Fruit fly (Drosophila melanogaster) whole organism, embryonic: ENCODE measurements around the gene Scm.

ENCODE experiments used
- Aef1 ChIP-seq: fragments of 200-800 bp; sonication (Bioruptor generic); IDR thresholded peaks from 3 replicates; pipeline ENCODE4 v1.3.6; 2022; ENCODE audit warnings: missing biosample characterization, missing genetic modification characterization
- Bdp1 ChIP-seq: fragments of 200-800 bp; sonication (Bioruptor generic); optimal IDR thresholded peaks from 3 replicates; lab custom pipeline; 2016; ENCODE audit warnings: missing biosample characterization, missing genetic modification characterization
- Blimp-1 ChIP-seq: fragments of 200-800 bp; sonication (Bioruptor generic); optimal IDR thresholded peaks from 3 replicates; lab custom pipeline; 2018; ENCODE audit warnings: missing biosample characterization, missing genetic modification characterization, mild to moderate bottlenecking, moderate library complexity, missing genetic modification reagents
- C15 ChIP-seq: fragments of 200-800 bp; sonication (Bioruptor generic); IDR thresholded peaks from 3 replicates; pipeline ENCODE4 v1.3.6; 2022; ENCODE audit warnings: missing biosample characterization, missing genetic modification characterization
- CG10274 ChIP-seq: fragments of 200-800 bp; sonication (Bioruptor generic); optimal IDR thresholded peaks from 3 replicates; lab custom pipeline; 2017; ENCODE audit warnings: missing biosample characterization, mild to moderate bottlenecking, missing genetic modification characterization
- CG11696 ChIP-seq: fragments of 200-800 bp; sonication (Bioruptor generic); IDR thresholded peaks from 2 replicates; pipeline ENCODE4 v1.3.6; 2022; ENCODE audit warnings: missing biosample characterization, missing genetic modification characterization
- CG1233 ChIP-seq: fragments of 200-800 bp; sonication (Bioruptor generic); optimal IDR thresholded peaks from 4 replicates; lab custom pipeline; 2018; ENCODE audit warnings: missing biosample characterization, mild to moderate bottlenecking, missing genetic modification characterization
- CG12391 ChIP-seq: fragments of 200-800 bp; sonication (Bioruptor generic); optimal IDR thresholded peaks from 3 replicates; lab custom pipeline; 2018; ENCODE audit warnings: missing biosample characterization, mild to moderate bottlenecking, missing genetic modification characterization, moderate library complexity
- CG13424 ChIP-seq: fragments of 200-800 bp; sonication (Bioruptor generic); optimal IDR thresholded peaks from 2 replicates; lab custom pipeline; 2019; ENCODE audit warnings: missing biosample characterization, mild to moderate bottlenecking, missing genetic modification characterization, moderate library complexity
- CG15696 ChIP-seq: fragments of 200-800 bp; sonication (Bioruptor generic); optimal IDR thresholded peaks from 2 replicates; lab custom pipeline; 2019; ENCODE audit warnings: missing biosample characterization, mild to moderate bottlenecking, missing genetic modification characterization, moderate library complexity
- CG16863 ChIP-seq: fragments of 200-800 bp; sonication (Bioruptor generic); optimal IDR thresholded peaks from 3 replicates; lab custom pipeline; 2016; ENCODE audit warnings: missing biosample characterization, missing genetic modification characterization
- CG17328 ChIP-seq: fragments of 200-800 bp; sonication (Bioruptor generic); IDR thresholded peaks from 2 replicates; pipeline ENCODE4 v1.3.6; 2022; ENCODE audit warnings: missing biosample characterization, missing genetic modification characterization
- CG17829 ChIP-seq: fragments of 200-800 bp; optimal IDR thresholded peaks from 2 replicates; lab custom pipeline; 2019; ENCODE audit warnings: missing biosample characterization, mild to moderate bottlenecking, missing genetic modification characterization, moderate library complexity
- CG2199 ChIP-seq: fragments of 200-800 bp; sonication (Bioruptor generic); IDR thresholded peaks from 3 replicates; pipeline ENCODE4 v1.3.6; 2022; ENCODE audit warnings: missing biosample characterization, missing genetic modification characterization
- CG30403 ChIP-seq: fragments of 200-800 bp; sonication (Bioruptor generic); optimal IDR thresholded peaks from 3 replicates; lab custom pipeline; 2016; ENCODE audit warnings: missing biosample characterization, missing genetic modification characterization
- CG32772 ChIP-seq: fragments of 200-800 bp; sonication (Bioruptor generic); IDR thresholded peaks from 2 replicates; pipeline ENCODE4 v1.3.6; 2022; ENCODE audit warnings: missing biosample characterization, missing genetic modification characterization
- CG3838 ChIP-seq: fragments of 200-800 bp; sonication (Bioruptor generic); optimal IDR thresholded peaks from 3 replicates; lab custom pipeline; 2016; ENCODE audit warnings: missing biosample characterization, missing genetic modification characterization
- CG4328 ChIP-seq: fragments of 200-800 bp; sonication (Bioruptor generic); optimal IDR thresholded peaks from 3 replicates; lab custom pipeline; 2017; ENCODE audit warnings: missing biosample characterization, missing genetic modification reagents, missing genetic modification characterization
- CG7357 ChIP-seq: fragments of 200-800 bp; sonication (Bioruptor generic); IDR thresholded peaks from 3 replicates; pipeline ENCODE4 v1.3.6; 2022; ENCODE audit warnings: missing biosample characterization, missing genetic modification characterization
- CG7556 ChIP-seq: fragments of 200-800 bp; sonication (Bioruptor generic); optimal IDR thresholded peaks from 2 replicates; lab custom pipeline; 2017; ENCODE audit warnings: missing biosample characterization, mild to moderate bottlenecking, missing genetic modification characterization
- CG9437 ChIP-seq: fragments of 200-800 bp; sonication (Bioruptor generic); optimal IDR thresholded peaks from 2 replicates; lab custom pipeline; 2018; ENCODE audit warnings: missing biosample characterization, mild to moderate bottlenecking, missing genetic modification characterization
- CG9609 ChIP-seq: fragments of 200-800 bp; sonication (Bioruptor generic); optimal IDR thresholded peaks from 3 replicates; lab custom pipeline; 2016; ENCODE audit warnings: missing biosample characterization, missing genetic modification characterization
- CG9876 ChIP-seq: fragments of 200-800 bp; sonication (Bioruptor generic); optimal IDR thresholded peaks from 2 replicates; lab custom pipeline; 2016; ENCODE audit warnings: missing biosample characterization, missing genetic modification characterization
- Camta ChIP-seq: fragments of 200-800 bp; sonication (Bioruptor generic); optimal IDR thresholded peaks from 2 replicates; lab custom pipeline; 2016; ENCODE audit warnings: missing biosample characterization, missing genetic modification characterization
- Dfd ChIP-seq, 2 experiments: fragments of >200 bp; optimal IDR thresholded peaks; 2 replicates each; lab custom pipeline; 2017; ENCODE audit warnings: missing biosample characterization in 2 of 2, missing genetic modification characterization in 2 of 2
- Dref ChIP-seq: fragments of 200-800 bp; sonication (Bioruptor generic); IDR thresholded peaks from 2 replicates; pipeline ENCODE4 v1.3.6; 2022; ENCODE audit warnings: missing biosample characterization, missing genetic modification characterization
- E2f1 ChIP-seq: fragments of 200-800 bp; sonication (Bioruptor generic); IDR thresholded peaks from 2 replicates; pipeline ENCODE4 v1.3.6; 2022; ENCODE audit warnings: missing biosample characterization, missing genetic modification characterization
- MTF-1 ChIP-seq: fragments of 200-800 bp; sonication (Bioruptor generic); optimal IDR thresholded peaks from 2 replicates; lab custom pipeline; 2018; ENCODE audit warnings: missing biosample characterization, mild to moderate bottlenecking, missing genetic modification characterization, borderline replicate concordance
- Nf-YC ChIP-seq: fragments of 200-800 bp; optimal IDR thresholded peaks from 3 replicates; lab custom pipeline; 2019; ENCODE audit warnings: missing biosample characterization, mild to moderate bottlenecking, missing genetic modification characterization, moderate library complexity
- Side ChIP-seq: fragments of 200-800 bp; sonication (Bioruptor generic); optimal IDR thresholded peaks from 2 replicates; lab custom pipeline; 2016; ENCODE audit warnings: missing biosample characterization, missing genetic modification characterization
- Sox102F ChIP-seq: fragments of 200-800 bp; sonication (Bioruptor generic); optimal IDR thresholded peaks from 2 replicates; lab custom pipeline; 2018; ENCODE audit warnings: missing biosample characterization, mild to moderate bottlenecking, missing genetic modification characterization, moderate library complexity
- Taf1 ChIP-seq: fragments of 200-800 bp; sonication (Bioruptor generic); IDR thresholded peaks from 2 replicates; pipeline ENCODE4 v1.3.6; 2022; ENCODE audit warnings: missing biosample characterization, missing genetic modification characterization
- amos ChIP-seq: fragments of 200-800 bp; sonication (Bioruptor generic); IDR thresholded peaks from 2 replicates; pipeline ENCODE4 v1.3.6; 2022; ENCODE audit warnings: missing biosample characterization, missing genetic modification characterization; ENCODE audit not compliant: partially characterized antibody
- bcd ChIP-seq: fragments of 200-800 bp; sonication (Bioruptor generic); optimal IDR thresholded peaks from 2 replicates; lab custom pipeline; 2017; ENCODE audit warnings: missing biosample characterization, mild to moderate bottlenecking, missing genetic modification characterization
- chif ChIP-seq, 2 experiments: fragments of 200-800 bp; sonication (Bioruptor generic); optimal IDR thresholded peaks; 3 replicates each; lab custom pipeline; 2016; ENCODE audit warnings: missing biosample characterization in 2 of 2, missing genetic modification characterization in 2 of 2
- crc ChIP-seq: fragments of 200-800 bp; sonication (Bioruptor generic); optimal IDR thresholded peaks from 2 replicates; lab custom pipeline; 2016; ENCODE audit warnings: missing biosample characterization, missing genetic modification characterization
- da ChIP-seq: fragments of 200-800 bp; sonication (Bioruptor generic); optimal IDR thresholded peaks from 2 replicates; lab custom pipeline; 2016; ENCODE audit warnings: missing biosample characterization, missing genetic modification characterization
- danr ChIP-seq: fragments of 200-800 bp; sonication (Bioruptor generic); IDR thresholded peaks from 2 replicates; pipeline ENCODE4 v1.3.6; 2022; ENCODE audit warnings: missing biosample characterization, missing genetic modification characterization
- dmrt11E ChIP-seq: fragments of 200-800 bp; sonication (Bioruptor generic); optimal IDR thresholded peaks from 3 replicates; lab custom pipeline; 2018; ENCODE audit warnings: missing biosample characterization, mild to moderate bottlenecking, missing genetic modification characterization, moderate library complexity
- insv ChIP-seq, 2 experiments: fragments of 200-800 bp; sonication (Bioruptor generic); optimal IDR thresholded peaks; 3 replicates each; lab custom pipeline; 2016 to 2018; ENCODE audit warnings: missing biosample characterization in 2 of 2, missing genetic modification characterization in 2 of 2
- lilli ChIP-seq: fragments of 200-800 bp; sonication (Bioruptor generic); optimal IDR thresholded peaks from 3 replicates; lab custom pipeline; 2016; ENCODE audit warnings: missing biosample characterization, missing genetic modification characterization
- lmd ChIP-seq: fragments of 200-800 bp; sonication (Bioruptor generic); IDR thresholded peaks from 2 replicates; pipeline ENCODE4 v1.3.6; 2022; ENCODE audit warnings: missing biosample characterization, missing genetic modification characterization
- luna ChIP-seq: fragments of 200-800 bp; sonication (Bioruptor generic); optimal IDR thresholded peaks from 2 replicates; lab custom pipeline; 2016; ENCODE audit warnings: missing biosample characterization, missing genetic modification characterization
- pnt ChIP-seq: fragments of 200-800 bp; sonication (Bioruptor generic); optimal IDR thresholded peaks from 3 replicates; lab custom pipeline; 2016; ENCODE audit warnings: missing biosample characterization, missing genetic modification characterization
- ro ChIP-seq: fragments of 200-800 bp; sonication (Bioruptor generic); IDR thresholded peaks from 2 replicates; pipeline ENCODE4 v1.3.6; 2022; ENCODE audit warnings: missing biosample characterization, missing genetic modification characterization
- sens-2 ChIP-seq: fragments of 200-800 bp; sonication (Bioruptor generic); IDR thresholded peaks from 2 replicates; pipeline ENCODE4 v1.3.6; 2022; ENCODE audit warnings: missing biosample characterization, missing genetic modification characterization
- so ChIP-seq: fragments of 200-800 bp; sonication (Bioruptor generic); IDR thresholded peaks from 3 replicates; pipeline ENCODE4 v1.3.6; 2022; ENCODE audit warnings: missing biosample characterization, missing genetic modification characterization
- trem ChIP-seq: fragments of 200-800 bp; optimal IDR thresholded peaks from 3 replicates; lab custom pipeline; 2019; ENCODE audit warnings: missing biosample characterization, mild to moderate bottlenecking, missing genetic modification characterization, moderate library complexity
- twi ChIP-seq: fragments of 200-800 bp; optimal IDR thresholded peaks from 2 replicates; lab custom pipeline; 2019; ENCODE audit warnings: missing biosample characterization, mild to moderate bottlenecking, missing genetic modification characterization, moderate library complexity
- usp ChIP-seq: fragments of >200 bp; optimal IDR thresholded peaks from 2 replicates; lab custom pipeline; 2017; ENCODE audit warnings: missing biosample characterization, missing genetic modification characterization
- vfl ChIP-seq: fragments of 200-800 bp; sonication (Bioruptor generic); optimal IDR thresholded peaks from 2 replicates; lab custom pipeline; 2016; ENCODE audit warnings: missing biosample characterization, missing genetic modification characterization
- zen2 ChIP-seq: fragments of 200-800 bp; sonication (Bioruptor generic); IDR thresholded peaks from 3 replicates; pipeline ENCODE4 v1.3.6; 2022; ENCODE audit warnings: missing biosample characterization, missing genetic modification characterization; ENCODE audit not compliant: partially characterized antibody
- zf30C ChIP-seq: fragments of 200-800 bp; sonication (Bioruptor generic); optimal IDR thresholded peaks from 3 replicates; lab custom pipeline; 2018; ENCODE audit warnings: missing biosample characterization, mild to moderate bottlenecking, missing genetic modification characterization

Scm gene

DNA sequence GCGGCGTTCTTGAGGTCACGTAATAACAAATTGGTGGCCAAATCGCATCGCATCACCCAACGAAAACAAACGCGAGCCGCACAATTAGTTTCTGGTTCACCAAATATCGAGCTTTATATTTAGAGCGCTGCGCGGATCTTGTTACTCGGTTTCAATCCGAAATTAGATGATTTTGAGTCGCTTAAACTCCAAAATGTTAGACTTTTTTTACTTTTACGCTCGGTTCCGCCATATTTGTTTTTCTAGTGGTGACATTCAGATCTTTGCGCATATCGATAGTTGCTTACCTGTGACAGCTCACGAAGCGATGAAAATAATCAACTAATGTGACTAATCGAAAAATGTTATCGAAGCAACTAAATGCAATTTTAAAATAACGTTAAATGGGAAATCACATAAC is at the start of gene Scm (continued):
- no peak for TF ChIP-seq twi (tag; lab: Kevin White, UChicago)
- TF ChIP-seq Dfd (GFP tag; optimal IDR thresholded peaks at IDR 0.05; lab: Kevin White, UChicago) = no peak
- TF ChIP-seq CG9437 (GFP tag; lab: Kevin White, UChicago) = peak; percentile 91
- TF ChIP-seq C15 = no peak
- no peak for TF ChIP-seq Camta (GFP tag; lab: Kevin White, UChicago)
- no peak for TF ChIP-seq MTF-1 (GFP tag; lab: Kevin White, UChicago)
- no peak for TF ChIP-seq pnt
- no peak for TF ChIP-seq Side (GFP tag; lab: Kevin White, UChicago)
- no peak for TF ChIP-seq Bdp1 (GFP tag; lab: Kevin White, UChicago)
- peak; percentile 3 for TF ChIP-seq CG13424
- TF ChIP-seq lmd = no peak
- TF ChIP-seq CG4328 (GFP tag; lab: Kevin White, UChicago) = no peak
- peak; percentile 34 for TF ChIP-seq CG12391 (tag; lab: Kevin White, UChicago)
- TF ChIP-seq so (GFP tag; lab: Robert Waterston, UW) = no peak
- peak; percentile 63 for TF ChIP-seq Nf-YC (tag; lab: Kevin White, UChicago)
- TF ChIP-seq CG9609 = no peak
- TF ChIP-seq ro = no peak
- no peak for TF ChIP-seq Sox102F
- no peak for TF ChIP-seq crc (GFP tag; lab: Kevin White, UChicago)
- TF ChIP-seq CG3838 (GFP tag; lab: Kevin White, UChicago) = no peak
- TF ChIP-seq zf30C (GFP tag; lab: Kevin White, UChicago) = no peak
- no peak for TF ChIP-seq usp (GFP tag; lab: Kevin White, UChicago)
- TF ChIP-seq CG11696 (GFP tag; lab: Robert Waterston, UW) = no peak
- TF ChIP-seq chif (GFP tag; optimal IDR thresholded peaks at IDR 0.05; lab: Kevin White, UChicago) = no peak
- TF ChIP-seq CG15696 = no peak
- no peak for TF ChIP-seq CG10274 (GFP tag; lab: Kevin White, UChicago)
- no peak for TF ChIP-seq lilli (GFP tag; lab: Kevin White, UChicago)
- TF ChIP-seq bcd = no peak
- TF ChIP-seq insv (GFP tag; optimal IDR thresholded peaks at IDR 0.05; lab: Kevin White, UChicago) = no peak
- no peak for TF ChIP-seq CG32772 (GFP tag; lab: Robert Waterston, UW)
- no peak for TF ChIP-seq luna (GFP tag; lab: Kevin White, UChicago)
- TF ChIP-seq sens-2 = no peak
- TF ChIP-seq amos (GFP tag; lab: Robert Waterston, UW) = peak; percentile 92
- TF ChIP-seq da (GFP tag; lab: Kevin White, UChicago) = no peak
- TF ChIP-seq dmrt11E (tag; lab: Kevin White, UChicago) = no peak
- TF ChIP-seq CG30403 (GFP tag; lab: Kevin White, UChicago) = no peak
- TF ChIP-seq CG1233 = no peak
- no peak for TF ChIP-seq Blimp-1 (GFP tag; lab: Kevin White, UChicago)
- no peak for TF ChIP-seq danr
- TF ChIP-seq CG17328 = no peak
- TF ChIP-seq vfl = no peak
- peak; percentile 89 for TF ChIP-seq zen2 (GFP tag; lab: Robert Waterston, UW)
- TF ChIP-seq CG2199 (GFP tag; lab: Robert Waterston, UW) = no peak
- TF ChIP-seq Aef1 = no peak
- TF ChIP-seq Taf1 (GFP tag; lab: Robert Waterston, UW) = no peak
- no peak for TF ChIP-seq CG7357 (GFP tag; lab: Robert Waterston, UW)
- TF ChIP-seq CG17829 (tag; lab: Kevin White, UChicago) = peak; percentile 50
- peak; percentile 95 for TF ChIP-seq Dref (GFP tag; lab: Robert Waterston, UW)
- peak; percentile 72 for TF ChIP-seq trem (tag; lab: Kevin White, UChicago)
- TF ChIP-seq CG16863 (GFP tag; lab: Kevin White, UChicago) = no peak
- TF ChIP-seq CG7556 (GFP tag; lab: Kevin White, UChicago) = no peak
- TF ChIP-seq CG9876 (GFP tag; lab: Kevin White, UChicago) = peak; percentile 1
- TF ChIP-seq E2f1 (GFP tag; lab: Robert Waterston, UW) = no peak
